Fruit fly (Drosophila melanogaster) Kc167 (cell line): Measurements from ENCODE around the gene CG10660.

Experiments used
- h ChIP-seq: fragments of >200 bp; optimal IDR thresholded peaks from 3 replicates; lab custom pipeline; 2018; ENCODE audit warnings: missing external identifiers
- insv ChIP-seq: fragments of >200 bp; optimal IDR thresholded peaks from 3 replicates; lab custom pipeline; 2018; ENCODE audit warnings: missing external identifiers

DNA sequence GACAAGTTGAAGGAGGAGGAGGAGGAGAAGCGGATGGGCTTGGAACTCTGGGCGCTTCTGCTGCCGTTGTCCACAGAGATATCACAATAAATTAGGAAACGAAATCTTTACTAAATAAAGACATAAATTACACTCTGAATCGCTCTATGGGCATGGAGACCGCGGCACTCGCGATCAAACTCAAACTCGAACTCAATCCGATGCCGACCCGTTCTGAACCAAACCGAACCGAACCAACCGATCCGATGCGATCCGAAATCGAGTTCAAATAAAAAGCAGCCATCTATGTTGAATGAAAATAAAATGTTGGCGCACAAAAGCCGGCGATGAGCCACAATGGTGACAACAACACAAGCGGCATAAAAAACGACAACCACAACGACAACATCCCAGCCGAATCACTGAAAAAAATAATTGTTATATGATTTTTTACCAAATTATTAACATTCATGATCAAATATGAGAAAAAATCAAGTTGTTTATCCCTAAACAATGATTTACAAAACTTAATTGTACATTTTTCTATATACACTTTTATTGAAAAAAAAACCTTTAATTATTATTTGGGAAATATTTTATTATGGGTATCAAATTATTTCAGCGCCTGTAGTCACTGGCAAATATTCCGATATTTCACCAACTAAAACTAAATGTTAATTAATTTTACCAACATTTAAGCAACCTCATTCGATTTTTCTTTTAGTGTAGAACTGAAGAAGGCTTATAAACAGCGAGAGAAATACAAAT, 33.4 kb downstream of the CG10660 start:
- TF ChIP-seq insv (lab: Kevin White, UChicago) (no peak), h (lab: Kevin White, UChicago) (no peak)
